Worm (Caenorhabditis elegans) whole organism, L2 larva: ENCODE results near the gene hecd-1.

Experiments used
- C34F6.9 ChIP-seq: fragments of 150-350 bp; optimal IDR thresholded peaks from 2 replicates; lab custom pipeline; 2014; ENCODE audit warnings: missing biosample characterization, missing genetic modification characterization
- Y55F3AM.14 ChIP-seq: fragments of 200-800 bp; sonication (Bioruptor generic); optimal IDR thresholded peaks from 2 replicates; lab custom pipeline; 2018; ENCODE audit warnings: mild to moderate bottlenecking, missing genetic modification characterization, missing compliant biosample characterization
- ZK546.5 ChIP-seq: sonication (generic microtip); optimal IDR thresholded peaks from 2 replicates; lab custom pipeline; 2017; ENCODE audit warnings: missing biosample characterization, missing genetic modification characterization
- alr-1 ChIP-seq: fragments of 150-350 bp; optimal IDR thresholded peaks from 2 replicates; lab custom pipeline; 2014; ENCODE audit warnings: missing biosample characterization, missing genetic modification characterization
- aly-2 ChIP-seq: fragments of 150-350 bp; optimal IDR thresholded peaks from 2 replicates; lab custom pipeline; 2014; ENCODE audit warnings: missing biosample characterization, missing genetic modification characterization
- ama-1 ChIP-seq: fragments of 150-350 bp; optimal IDR thresholded peaks from 2 replicates; lab custom pipeline; 2018; ENCODE audit warnings: inconsistent platforms
- blmp-1 ChIP-seq: sonication (generic microtip); optimal IDR thresholded peaks from 2 replicates; lab custom pipeline; 2017; ENCODE audit warnings: missing genetic modification characterization, mild to moderate bottlenecking, missing compliant biosample characterization, antibody characterized with exemption, moderate library complexity; ENCODE audit not compliant: insufficient read depth
- ceh-16 ChIP-seq: fragments of 150-350 bp; optimal IDR thresholded peaks from 2 replicates; lab custom pipeline; 2014; ENCODE audit warnings: missing biosample characterization, missing genetic modification characterization
- ceh-82 ChIP-seq: fragments of 150-350 bp; optimal IDR thresholded peaks from 2 replicates; lab custom pipeline; 2014; ENCODE audit warnings: missing biosample characterization, missing genetic modification characterization
- crh-2 ChIP-seq: sonication (generic microtip); optimal IDR thresholded peaks from 2 replicates; lab custom pipeline; 2017; ENCODE audit warnings: missing biosample characterization, missing genetic modification characterization
- dmd-4 ChIP-seq: sonication (generic microtip); optimal IDR thresholded peaks from 2 replicates; lab custom pipeline; 2017; ENCODE audit warnings: missing biosample characterization, missing genetic modification characterization
- egl-27 ChIP-seq: sonication (generic microtip); optimal IDR thresholded peaks from 3 replicates; lab custom pipeline; 2017; ENCODE audit warnings: missing biosample characterization, missing genetic modification reagents, missing genetic modification characterization
- elt-1 ChIP-seq: fragments of 150-350 bp; optimal IDR thresholded peaks from 2 replicates; lab custom pipeline; 2014; ENCODE audit warnings: missing biosample characterization, missing genetic modification characterization
- fos-1 ChIP-seq: fragments of 150-350 bp; optimal IDR thresholded peaks from 2 replicates; lab custom pipeline; 2014; ENCODE audit warnings: missing biosample characterization, missing genetic modification characterization
- gmeb-1 ChIP-seq: fragments of 150-350 bp; optimal IDR thresholded peaks from 2 replicates; lab custom pipeline; 2014; ENCODE audit warnings: missing biosample characterization, missing genetic modification characterization
- lin-11 ChIP-seq: fragments of 150-350 bp; sonication (generic microtip); optimal IDR thresholded peaks from 2 replicates; lab custom pipeline; 2014; ENCODE audit warnings: missing biosample characterization, missing genetic modification characterization, inconsistent platforms, mixed read lengths
- lin-13 ChIP-seq: fragments of 150-350 bp; optimal IDR thresholded peaks from 2 replicates; lab custom pipeline; 2014; ENCODE audit warnings: missing biosample characterization, missing genetic modification reagents, missing genetic modification characterization
- lin-39 ChIP-seq: fragments of 150-350 bp; optimal IDR thresholded peaks from 2 replicates; lab custom pipeline; 2014; ENCODE audit warnings: missing biosample characterization, missing genetic modification reagents, missing genetic modification characterization
- lsy-2 ChIP-seq, 2 experiments: fragments of 150-350 bp in 1 of 2; sonication (generic microtip) in 1 of 2; optimal IDR thresholded peaks; 2 replicates each; lab custom pipeline; 2014 to 2017; ENCODE audit warnings: missing biosample characterization in 2 of 2, missing genetic modification characterization in 2 of 2
- mab-5 ChIP-seq: fragments of 150-350 bp; optimal IDR thresholded peaks from 2 replicates; lab custom pipeline; 2014; ENCODE audit warnings: missing biosample characterization, missing genetic modification characterization
- mbf-1 ChIP-seq: sonication (generic microtip); optimal IDR thresholded peaks from 2 replicates; lab custom pipeline; 2017; ENCODE audit warnings: missing biosample characterization, missing genetic modification characterization
- mdl-1 ChIP-seq, 2 experiments: fragments of 150-350 bp in 1 of 2; sonication (generic microtip) in 1 of 2; optimal IDR thresholded peaks; 2 replicates each; lab custom pipeline; 2017; ENCODE audit warnings: missing biosample characterization in 2 of 2, missing genetic modification characterization in 2 of 2
- nhr-10 ChIP-seq: sonication (generic microtip); optimal IDR thresholded peaks from 2 replicates; lab custom pipeline; 2017; ENCODE audit warnings: missing biosample characterization, missing genetic modification characterization
- nhr-11 ChIP-seq: fragments of 150-350 bp; optimal IDR thresholded peaks from 2 replicates; lab custom pipeline; 2014; ENCODE audit warnings: missing biosample characterization, missing genetic modification characterization
- nhr-129 ChIP-seq: fragments of 150-350 bp; optimal IDR thresholded peaks from 2 replicates; lab custom pipeline; 2014; ENCODE audit warnings: missing biosample characterization, missing genetic modification characterization
- nhr-21 ChIP-seq: fragments of 150-350 bp; optimal IDR thresholded peaks from 2 replicates; lab custom pipeline; 2014; ENCODE audit warnings: missing biosample characterization, missing genetic modification characterization
- nhr-23 ChIP-seq: fragments of 150-350 bp; optimal IDR thresholded peaks from 2 replicates; lab custom pipeline; 2014; ENCODE audit warnings: missing biosample characterization, missing genetic modification reagents, missing genetic modification characterization
- nhr-77 ChIP-seq: fragments of 150-350 bp; optimal IDR thresholded peaks from 2 replicates; lab custom pipeline; 2014; ENCODE audit warnings: missing biosample characterization, missing genetic modification characterization
- peb-1 ChIP-seq: fragments of 150-350 bp; optimal IDR thresholded peaks from 2 replicates; lab custom pipeline; 2014; ENCODE audit warnings: missing biosample characterization, missing genetic modification characterization
- sem-4 ChIP-seq: fragments of 150-350 bp; optimal IDR thresholded peaks from 2 replicates; lab custom pipeline; 2014; ENCODE audit warnings: missing biosample characterization, missing genetic modification reagents, missing genetic modification characterization
- skn-1 ChIP-seq: sonication (generic microtip); optimal IDR thresholded peaks from 2 replicates; lab custom pipeline; 2017; ENCODE audit warnings: missing biosample characterization, missing genetic modification characterization
- sma-9 ChIP-seq, 2 experiments: fragments of 150-350 bp in 1 of 2; sonication (generic microtip) in 1 of 2; optimal IDR thresholded peaks; 2 replicates each; lab custom pipeline; 2014 to 2016; ENCODE audit warnings: missing genetic modification characterization in 2 of 2, mild to moderate bottlenecking in 1 of 2, missing biosample characterization in 1 of 2, missing compliant biosample characterization in 1 of 2, missing genetic modification reagents in 1 of 2, moderate library complexity in 1 of 2
- unc-55 ChIP-seq: fragments of 150-350 bp; sonication (generic microtip); optimal IDR thresholded peaks from 3 replicates; lab custom pipeline; 2014; ENCODE audit warnings: missing biosample characterization, missing genetic modification reagents, missing genetic modification characterization
- ztf-1 ChIP-seq: fragments of 200-800 bp; sonication (Bioruptor generic); conservative IDR thresholded peaks from 2 replicates; pipeline ENCODE4 v1.3.6; 2022; ENCODE audit warnings: missing genetic modification characterization, missing compliant biosample characterization
- ztf-11 ChIP-seq: sonication (generic microtip); optimal IDR thresholded peaks from 2 replicates; lab custom pipeline; 2017; ENCODE audit warnings: missing biosample characterization, missing genetic modification characterization
- ztf-4 ChIP-seq: fragments of 150-350 bp; optimal IDR thresholded peaks from 2 replicates; lab custom pipeline; 2014; ENCODE audit warnings: missing biosample characterization, missing genetic modification characterization

The hecd-1 gene

DNA sequence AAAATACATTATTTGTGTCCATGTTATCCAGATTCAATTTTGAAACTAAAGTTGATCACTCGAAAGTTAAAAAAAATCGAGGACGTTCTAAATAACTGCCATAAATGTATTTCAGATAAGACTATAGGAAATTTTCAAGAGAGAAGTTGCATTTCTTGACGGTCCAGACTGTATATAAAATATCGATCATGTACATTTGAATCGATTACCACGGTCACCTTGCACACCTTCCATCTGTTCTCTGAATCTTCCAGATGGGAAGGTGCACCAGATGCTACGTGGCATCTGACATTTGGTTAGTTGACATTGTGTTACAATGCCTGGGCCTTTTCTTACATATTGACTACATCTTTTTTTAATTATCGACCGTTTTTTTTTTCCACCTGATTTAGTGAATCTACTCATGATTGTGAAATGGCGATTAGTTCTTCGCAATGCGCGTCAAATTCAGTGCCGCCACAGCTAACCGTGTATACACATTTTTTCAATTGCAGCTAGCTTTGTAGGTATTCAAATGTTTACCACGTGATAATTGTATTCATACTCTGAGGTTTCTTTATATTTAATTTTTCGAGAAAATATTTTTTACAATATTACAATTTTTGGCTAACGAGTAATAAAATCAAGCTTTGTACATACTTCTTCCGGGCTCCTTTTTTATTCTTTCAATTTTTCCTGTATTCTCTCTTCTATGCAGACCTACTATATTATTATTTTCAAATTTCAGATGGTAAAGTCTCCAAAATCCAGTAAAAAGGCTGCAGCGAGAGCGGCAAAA, 23.7 kb upstream of the hecd-1 start, which contains the start of gene skr-16 (continued):
- TF ChIP-seq lin-39 (no peak), lin-11 (tag; lab: Kevin White, UChicago) (no peak), blmp-1 (tag; lab: Kevin White, UChicago) (no peak), ztf-4 (tag; lab: Kevin White, UChicago) (no peak), fos-1 (no peak), ztf-11 (tag; lab: Kevin White, UChicago) (no peak), Y55F3AM.14 (no peak), crh-2 (tag; lab: Kevin White, UChicago) (peak; percentile 43), elt-1 (no peak), nhr-10 (tag; lab: Kevin White, UChicago) (no peak), nhr-23 (tag; lab: Kevin White, UChicago) (no peak), peb-1 (tag; lab: Kevin White, UChicago) (no peak), C34F6.9 (tag; lab: Kevin White, UChicago) (peak; percentile 70), ama-1 (no peak), sma-9 (GFP tag; optimal IDR thresholded peaks at IDR 0.05; lab: Kevin White, UChicago) (no peak), sma-9 (tag; optimal IDR thresholded peaks at IDR 0.05; lab: Kevin White, UChicago) (no peak)
- TF ChIP-seq, all 48 proteins: peak for 6

DNA sequence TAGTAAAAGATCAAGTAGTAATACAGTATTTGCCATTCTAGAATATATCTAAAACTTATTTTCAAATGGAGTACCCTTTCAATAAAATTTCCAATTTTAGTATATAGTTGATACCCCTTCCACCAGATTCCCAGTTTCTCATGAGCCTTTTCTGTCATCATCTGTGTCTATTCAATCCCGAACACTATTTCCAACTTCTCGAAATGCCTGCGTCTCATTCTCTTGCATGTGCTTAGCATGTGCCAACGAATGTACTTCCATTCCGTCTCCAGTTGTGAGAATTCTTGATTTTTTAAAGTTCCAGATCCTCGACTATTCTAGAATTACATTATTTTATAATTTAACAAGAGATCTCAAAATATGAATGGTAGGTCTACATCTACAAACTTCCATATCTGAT, 22.0 kb upstream of the hecd-1 start, which contains the start of gene C42D4.18:
Gene C42D4.18 (plus strand): TSS at position 231 of the 400 bp plus-strand sequence.
- TF ChIP-seq unc-55 (GFP tag; lab: Kevin White, UChicago): peak; percentile 55
- peak; percentile 26 for TF ChIP-seq nhr-129 (tag; lab: Kevin White, UChicago)
- TF ChIP-seq nhr-77: no peak
- TF ChIP-seq sma-9 (GFP tag; optimal IDR thresholded peaks at IDR 0.05; lab: Kevin White, UChicago): peak; percentile 36
- no peak for TF ChIP-seq sma-9 (tag; optimal IDR thresholded peaks at IDR 0.05; lab: Kevin White, UChicago)
- TF ChIP-seq lsy-2 (tag; optimal IDR thresholded peaks at IDR 0.05; lab: Kevin White, UChicago): peak in 1 of 2 experiments; percentile 48
- no peak for TF ChIP-seq alr-1 (tag; lab: Kevin White, UChicago)
- TF ChIP-seq skn-1 (tag; lab: Kevin White, UChicago): no peak
- TF ChIP-seq lin-13: no peak
- TF ChIP-seq ceh-16: no peak
- peak; percentile 62 for TF ChIP-seq C34F6.9 (tag; lab: Kevin White, UChicago)
- no peak for TF ChIP-seq nhr-11
- TF ChIP-seq mbf-1 (tag; lab: Kevin White, UChicago): no peak
- no peak for TF ChIP-seq lin-11 (tag; lab: Kevin White, UChicago)
- TF ChIP-seq mdl-1 (tag; optimal IDR thresholded peaks at IDR 0.05; lab: Kevin White, UChicago): peak in 1 of 2 experiments; percentile 37
- TF ChIP-seq lin-39: no peak
- no peak for TF ChIP-seq gmeb-1 (tag; lab: Kevin White, UChicago)
- no peak for TF ChIP-seq mab-5 (tag; lab: Kevin White, UChicago)
- no peak for TF ChIP-seq crh-2 (tag; lab: Kevin White, UChicago)
- TF ChIP-seq ZK546.5 (tag; lab: Kevin White, UChicago): no peak
- no peak for TF ChIP-seq sem-4 (tag; lab: Kevin White, UChicago)

DNA sequence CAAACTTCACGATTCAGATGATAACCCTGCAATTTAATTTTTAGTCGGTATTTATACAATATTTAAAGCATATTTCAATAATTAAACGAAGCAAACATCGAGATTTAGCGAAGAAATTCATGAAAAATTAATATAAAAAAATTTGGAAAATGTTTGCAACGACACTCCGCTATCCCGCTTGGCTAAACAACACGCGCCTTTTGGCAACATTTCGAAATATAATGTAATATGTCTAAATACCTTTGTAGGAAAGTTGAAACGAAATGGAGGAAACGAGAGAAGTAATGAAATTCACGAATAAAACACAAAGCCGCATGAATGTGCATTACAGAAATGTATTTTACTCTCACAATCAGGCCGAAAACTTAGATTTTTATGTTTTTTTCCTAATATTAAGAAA, 21.2 kb upstream of the hecd-1 start, which contains the start of gene rpc-1:
Gene rpc-1 (minus strand): TSS at position 26 of the 400 bp plus-strand sequence.
- TF ChIP-seq nhr-129 (tag; lab: Kevin White, UChicago) (peak; percentile 85), C34F6.9 (tag; lab: Kevin White, UChicago) (peak; percentile 63), lsy-2 (tag; optimal IDR thresholded peaks at IDR 0.05; lab: Kevin White, UChicago) (peak in 1 of 2 experiments; percentile 56), gmeb-1 (tag; lab: Kevin White, UChicago) (peak; percentile 83), sem-4 (tag; lab: Kevin White, UChicago) (no peak), dmd-4 (tag; lab: Kevin White, UChicago) (no peak), fos-1 (no peak)

DNA sequence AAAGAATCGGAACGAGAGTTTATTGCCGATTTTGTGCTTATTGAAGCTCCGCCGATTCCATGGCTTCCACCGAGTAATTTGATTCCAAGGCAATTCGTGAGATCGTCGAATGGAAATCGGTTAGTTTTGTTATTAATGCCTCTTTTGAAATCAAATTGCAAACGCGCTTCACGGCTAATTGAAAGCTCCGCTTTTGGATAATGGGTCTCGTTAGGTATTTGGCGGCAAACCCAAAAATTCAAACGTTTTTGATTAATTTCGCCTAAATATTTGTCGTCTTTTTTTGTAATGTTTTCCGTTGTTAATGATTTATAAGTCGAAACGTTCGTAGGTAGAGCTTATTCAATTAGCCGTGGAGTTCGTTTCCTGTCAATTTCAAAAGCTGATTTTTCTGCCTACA, 15.1 kb upstream of the hecd-1 start:
- TF ChIP-seq lin-39 (no peak), ztf-1 (GFP tag; lab: Robert Waterston, UW) (no peak), aly-2 (tag; lab: Kevin White, UChicago) (no peak), ZK546.5 (tag; lab: Kevin White, UChicago) (no peak), nhr-21 (tag; lab: Kevin White, UChicago) (no peak), Y55F3AM.14 (no peak), nhr-23 (tag; lab: Kevin White, UChicago) (no peak), fos-1 (no peak), nhr-77 (no peak), alr-1 (tag; lab: Kevin White, UChicago) (no peak), lin-13 (no peak), ceh-82 (tag; lab: Kevin White, UChicago) (no peak), ztf-4 (tag; lab: Kevin White, UChicago) (no peak), mbf-1 (tag; lab: Kevin White, UChicago) (no peak), egl-27 (tag; lab: Kevin White, UChicago) (no peak)
